Worm (Caenorhabditis elegans) whole organism, late embryonic: ENCODE data around the gene Y17G7B.12.
A peak's percentile ranks its signal among the peaks of the same experiment; 100 is the strongest.

Experiments used
- C38D4.7 ChIP-seq: fragments of 200-800 bp; sonication (Bioruptor generic); optimal IDR thresholded peaks from 2 replicates; lab custom pipeline; 2018; ENCODE audit warnings: mild to moderate bottlenecking, missing genetic modification characterization, moderate library complexity, missing compliant biosample characterization
- K09A11.1 ChIP-seq: sonication (generic microtip); optimal IDR thresholded peaks from 2 replicates; lab custom pipeline; 2017; ENCODE audit warnings: antibody characterized with exemption, mild to moderate bottlenecking, missing genetic modification characterization, missing compliant biosample characterization; ENCODE audit not compliant: insufficient read depth
- T23F11.4 ChIP-seq: fragments of 200-800 bp; sonication (Bioruptor generic); optimal IDR thresholded peaks from 2 replicates; lab custom pipeline; 2018; ENCODE audit warnings: mild to moderate bottlenecking, missing genetic modification characterization, missing compliant biosample characterization
- ahr-1 ChIP-seq: sonication (generic microtip); optimal IDR thresholded peaks from 2 replicates; lab custom pipeline; 2016; ENCODE audit warnings: missing genetic modification characterization, missing compliant biosample characterization
- ceh-19 ChIP-seq: fragments of 200-800 bp; sonication (Bioruptor generic); optimal IDR thresholded peaks from 2 replicates; lab custom pipeline; 2018; ENCODE audit warnings: mild to moderate bottlenecking, missing genetic modification characterization, missing compliant biosample characterization
- ceh-30 ChIP-seq: fragments of 150-350 bp; optimal IDR thresholded peaks from 2 replicates; lab custom pipeline; 2014; ENCODE audit warnings: missing biosample characterization, missing genetic modification characterization
- ceh-34 ChIP-seq: sonication (generic microtip); optimal IDR thresholded peaks from 2 replicates; lab custom pipeline; 2016; ENCODE audit warnings: mild to moderate bottlenecking, missing genetic modification characterization, missing compliant biosample characterization
- ceh-9 ChIP-seq: sonication (generic microtip); optimal IDR thresholded peaks from 2 replicates; lab custom pipeline; 2016; ENCODE audit warnings: mild to moderate bottlenecking, missing genetic modification characterization, inconsistent platforms, missing compliant biosample characterization
- dmd-4 ChIP-seq: sonication (generic microtip); optimal IDR thresholded peaks from 2 replicates; lab custom pipeline; 2016; ENCODE audit warnings: borderline replicate concordance, missing genetic modification characterization, missing compliant biosample characterization
- dve-1 ChIP-seq: sonication (generic microtip); optimal IDR thresholded peaks from 2 replicates; lab custom pipeline; 2017; ENCODE audit warnings: antibody characterized with exemption, mild to moderate bottlenecking, missing genetic modification characterization, missing compliant biosample characterization
- elt-2 ChIP-seq: sonication (generic microtip); optimal IDR thresholded peaks from 2 replicates; lab custom pipeline; 2016; ENCODE audit warnings: missing genetic modification reagents, missing genetic modification characterization, missing compliant biosample characterization
- elt-4 ChIP-seq: sonication (generic microtip); optimal IDR thresholded peaks from 2 replicates; lab custom pipeline; 2016; ENCODE audit warnings: missing genetic modification characterization, missing compliant biosample characterization
- eyg-1 ChIP-seq: sonication (generic microtip); optimal IDR thresholded peaks from 2 replicates; lab custom pipeline; 2016; ENCODE audit warnings: missing genotype, missing genetic modification characterization, missing compliant biosample characterization
- fkh-6 ChIP-seq: sonication (generic microtip); optimal IDR thresholded peaks from 2 replicates; lab custom pipeline; 2016; ENCODE audit warnings: missing genetic modification characterization, missing compliant biosample characterization
- hlh-15 ChIP-seq: sonication (generic microtip); optimal IDR thresholded peaks from 2 replicates; lab custom pipeline; 2016; ENCODE audit warnings: missing genetic modification characterization, missing compliant biosample characterization
- hlh-30 ChIP-seq: sonication (generic microtip); optimal IDR thresholded peaks from 2 replicates; lab custom pipeline; 2017; ENCODE audit warnings: antibody characterized with exemption, missing genetic modification characterization, missing compliant biosample characterization; ENCODE audit not compliant: insufficient read depth
- hlh-6 ChIP-seq: sonication (generic microtip); optimal IDR thresholded peaks from 2 replicates; lab custom pipeline; 2016; ENCODE audit warnings: missing genotype, missing genetic modification characterization, missing compliant biosample characterization
- lin-11 ChIP-seq: fragments of 200-800 bp; sonication (Bioruptor generic); optimal IDR thresholded peaks from 2 replicates; lab custom pipeline; 2018; ENCODE audit warnings: mild to moderate bottlenecking, missing genetic modification characterization, missing compliant biosample characterization
- mec-3 ChIP-seq: sonication (generic microtip); optimal IDR thresholded peaks from 2 replicates; lab custom pipeline; 2016; ENCODE audit warnings: borderline replicate concordance, missing genetic modification characterization, missing compliant biosample characterization
- nhr-232 ChIP-seq: sonication (generic microtip); optimal IDR thresholded peaks from 2 replicates; lab custom pipeline; 2016; ENCODE audit warnings: missing genetic modification characterization, missing compliant biosample characterization
- npax-4 ChIP-seq: sonication (generic microtip); optimal IDR thresholded peaks from 2 replicates; lab custom pipeline; 2016; ENCODE audit warnings: missing genetic modification characterization, missing compliant biosample characterization
- pag-3 ChIP-seq: sonication (generic microtip); optimal IDR thresholded peaks from 2 replicates; lab custom pipeline; 2016; ENCODE audit warnings: missing compliant biosample characterization, missing genetic modification characterization, borderline replicate concordance
- pax-1 ChIP-seq: fragments of 150-350 bp; optimal IDR thresholded peaks from 2 replicates; lab custom pipeline; 2014; ENCODE audit warnings: missing biosample characterization, missing genetic modification characterization
- pha-4 ChIP-seq: fragments of 150-350 bp; optimal IDR thresholded peaks from 2 replicates; lab custom pipeline; 2018; ENCODE audit warnings: missing biosample characterization, missing genetic modification reagents, missing genetic modification characterization
- ref-2 ChIP-seq: sonication (generic microtip); optimal IDR thresholded peaks from 2 replicates; lab custom pipeline; 2016; ENCODE audit warnings: missing genetic modification characterization, missing compliant biosample characterization
- rnt-1 ChIP-seq: sonication (generic microtip); optimal IDR thresholded peaks from 2 replicates; lab custom pipeline; 2016; ENCODE audit warnings: missing genetic modification characterization, missing compliant biosample characterization
- sox-4 ChIP-seq: sonication (generic microtip); optimal IDR thresholded peaks from 2 replicates; lab custom pipeline; 2017; ENCODE audit warnings: mild to moderate bottlenecking, missing genetic modification characterization, inconsistent platforms, missing compliant biosample characterization
- tbx-2 ChIP-seq: sonication (generic microtip); optimal IDR thresholded peaks from 2 replicates; lab custom pipeline; 2016; ENCODE audit warnings: missing genetic modification characterization, missing compliant biosample characterization
- tbx-7 ChIP-seq: sonication (generic microtip); optimal IDR thresholded peaks from 2 replicates; lab custom pipeline; 2016; ENCODE audit warnings: missing genotype, missing genetic modification characterization, missing compliant biosample characterization
- ttx-3 ChIP-seq: sonication (generic microtip); optimal IDR thresholded peaks from 2 replicates; lab custom pipeline; 2016; ENCODE audit warnings: missing genetic modification reagents, missing genetic modification characterization, missing compliant biosample characterization
- unc-42 ChIP-seq: sonication (generic microtip); optimal IDR thresholded peaks from 2 replicates; lab custom pipeline; 2016; ENCODE audit warnings: missing genotype, missing genetic modification characterization, missing compliant biosample characterization
- unc-55 ChIP-seq: sonication (generic microtip); optimal IDR thresholded peaks from 2 replicates; lab custom pipeline; 2017; ENCODE audit warnings: missing biosample characterization, missing genetic modification reagents, missing genetic modification characterization
- zip-5 ChIP-seq: sonication (generic microtip); optimal IDR thresholded peaks from 2 replicates; lab custom pipeline; 2016; ENCODE audit warnings: missing genetic modification characterization, missing compliant biosample characterization

Gene Y17G7B.12

DNA sequence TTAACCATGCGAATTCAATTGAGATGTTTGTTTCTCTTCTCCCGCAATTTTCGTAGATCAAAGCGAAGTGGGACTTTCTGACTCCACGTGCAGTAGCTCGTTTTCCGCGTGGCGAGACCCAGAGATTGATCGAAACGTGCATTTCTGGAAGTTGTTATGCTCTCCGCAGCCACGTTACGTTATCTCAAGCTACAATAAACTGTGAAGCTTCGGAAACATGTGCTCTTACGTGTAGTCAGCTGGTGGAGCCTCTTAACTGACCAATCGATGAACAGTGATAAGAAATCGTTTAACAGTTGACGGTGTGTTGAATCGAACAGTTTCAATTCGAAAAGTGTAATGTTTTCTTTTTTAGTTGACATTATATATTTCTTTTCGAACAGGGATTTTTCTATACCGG, 28.5 kb downstream of the Y17G7B.12 start:
- TF ChIP-seq mec-3 (tag; lab: Kevin White, UChicago) (no peak), fkh-6 (tag; lab: Kevin White, UChicago) (no peak), unc-42 (no peak), eyg-1 (tag; lab: Kevin White, UChicago) (no peak), ceh-30 (no peak), dmd-4 (tag; lab: Kevin White, UChicago) (no peak), T23F11.4 (GFP tag; lab: Kevin White, UChicago) (no peak), hlh-30 (no peak), hlh-6 (tag; lab: Kevin White, UChicago) (no peak), unc-55 (no peak), pha-4 (tag; lab: Kevin White, UChicago) (no peak)

DNA sequence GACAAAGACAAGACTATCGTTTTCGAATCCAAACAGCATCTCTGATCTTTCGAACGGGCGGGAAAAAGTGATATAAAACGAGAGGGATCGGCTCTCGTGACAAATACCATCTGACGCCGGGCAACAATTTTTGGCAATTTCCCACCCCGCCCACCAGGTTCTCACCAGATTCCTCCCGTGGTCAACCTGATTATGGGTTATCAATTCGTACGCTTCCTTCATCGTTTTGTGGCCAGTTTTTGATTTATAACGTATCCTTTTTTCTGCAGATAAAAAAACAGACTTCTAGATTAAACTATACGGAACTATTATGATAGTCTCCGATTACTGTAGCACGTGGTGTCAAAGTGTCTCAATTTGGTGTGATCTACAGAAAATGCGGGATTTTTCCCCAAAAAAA, 29.3 kb downstream of the Y17G7B.12 start:
- TF ChIP-seq ceh-9 = no peak
- TF ChIP-seq ceh-34 (tag; lab: Kevin White, UChicago) = no peak
- TF ChIP-seq pha-4 (tag; lab: Kevin White, UChicago) = no peak
- TF ChIP-seq zip-5 (tag; lab: Kevin White, UChicago) = no peak

DNA sequence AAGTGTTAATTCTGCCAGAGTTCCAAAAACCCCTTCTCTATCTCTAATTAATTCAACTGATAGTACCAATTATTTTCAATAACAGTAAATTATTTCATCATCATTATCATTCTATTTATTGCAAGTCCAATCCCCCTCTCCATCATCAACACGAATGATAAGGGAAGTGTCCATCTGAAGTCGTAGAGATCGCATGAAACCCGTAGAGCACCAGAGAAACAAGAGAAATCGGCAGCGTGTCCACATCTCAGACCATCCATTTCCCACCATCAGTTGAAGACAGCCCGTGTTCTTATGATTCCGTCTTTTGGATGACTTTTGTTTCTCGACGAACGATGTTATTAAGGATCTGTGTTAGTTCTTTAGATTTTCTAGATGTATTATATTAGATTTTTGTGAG, 29.8 kb downstream of the Y17G7B.12 start:
- TF ChIP-seq lin-11 (no peak), nhr-232 (tag; lab: Kevin White, UChicago) (no peak), sox-4 (tag; lab: Kevin White, UChicago) (no peak), elt-2 (tag; lab: Kevin White, UChicago) (peak; percentile 9)
- TF ChIP-seq, all 69 proteins: peak for 1

DNA sequence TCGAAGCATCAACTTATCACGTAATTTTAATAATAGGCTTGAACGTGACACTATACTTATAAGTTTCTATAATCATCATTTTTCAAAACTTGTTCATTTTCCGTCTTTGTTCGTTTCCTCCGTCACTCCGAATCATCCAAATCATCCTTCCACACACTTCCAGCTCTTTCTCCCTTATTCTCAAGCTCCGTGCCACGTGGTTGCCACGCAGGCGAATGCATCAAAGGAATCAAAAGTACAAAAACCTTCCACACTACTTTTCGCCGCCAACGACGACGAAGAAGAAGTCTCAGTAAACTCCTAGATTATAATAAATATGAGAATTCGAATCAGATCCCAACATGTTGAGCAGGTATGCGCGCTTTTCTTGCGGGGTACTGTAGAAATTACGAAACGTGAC, 30.5 kb downstream of the Y17G7B.12 start:
- TF ChIP-seq dve-1 (tag; lab: Kevin White, UChicago) (no peak), npax-4 (tag; lab: Kevin White, UChicago) (no peak)

DNA sequence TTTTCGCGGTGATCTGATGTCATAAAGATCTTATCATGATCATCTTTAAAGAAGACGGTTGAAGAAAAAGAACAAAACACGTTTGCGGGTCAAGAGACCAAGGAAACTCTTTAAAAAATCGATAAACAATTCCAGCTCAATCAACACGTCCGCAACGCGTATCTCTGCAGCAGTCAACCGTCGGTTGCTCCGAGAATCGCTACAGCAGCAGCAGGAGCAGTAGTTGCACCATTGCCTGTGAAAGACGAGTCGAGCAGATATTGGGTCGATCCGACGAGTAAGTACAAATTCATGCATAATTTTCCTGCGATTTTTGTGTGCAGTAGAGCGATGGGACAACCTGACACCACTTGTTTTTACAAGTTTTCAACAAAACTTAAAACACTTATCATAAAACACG, 30.9 kb downstream of the Y17G7B.12 start:
- TF ChIP-seq K09A11.1 (no peak), rnt-1 (no peak), ceh-34 (tag; lab: Kevin White, UChicago) (no peak), ref-2 (no peak), tbx-7 (tag; lab: Kevin White, UChicago) (no peak), tbx-2 (tag; lab: Kevin White, UChicago) (no peak), hlh-30 (no peak), hlh-15 (no peak), ttx-3 (tag; lab: Kevin White, UChicago) (no peak)

DNA sequence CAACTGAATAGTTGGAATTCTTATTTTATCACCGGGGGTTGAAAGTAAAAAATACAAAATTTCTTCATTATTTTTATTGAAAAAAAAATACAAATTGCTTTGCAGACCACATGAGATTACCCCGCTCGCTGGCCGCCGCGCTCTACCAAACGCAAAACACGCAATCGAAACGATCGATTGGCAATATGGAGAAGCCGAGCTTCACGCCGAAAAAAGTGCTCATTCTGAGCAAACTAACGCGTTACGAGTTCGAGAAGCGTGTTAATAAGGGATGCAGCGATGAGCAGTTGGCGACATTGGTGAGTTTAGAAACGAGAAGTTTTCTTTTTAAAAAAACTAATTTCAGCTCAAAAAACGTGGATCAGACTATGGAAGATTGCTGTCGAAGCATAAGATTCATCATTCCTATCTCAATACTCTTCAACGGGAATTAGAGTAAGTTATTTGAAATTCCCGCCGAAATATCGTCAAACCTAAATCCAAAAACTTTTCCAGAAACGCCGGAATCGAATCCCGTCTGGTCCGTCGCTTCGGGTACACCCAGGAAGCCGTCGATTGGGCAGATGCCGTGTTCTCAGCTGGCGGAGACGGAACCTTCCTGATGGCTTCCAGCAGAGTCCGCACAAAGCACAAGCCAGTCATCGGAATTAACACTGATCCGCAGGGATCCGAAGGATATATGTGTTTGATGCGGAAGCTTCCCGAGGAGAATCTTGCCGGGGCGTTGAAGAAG, 31.9 kb downstream of the Y17G7B.12 start:
- TF ChIP-seq ahr-1 (tag; lab: Kevin White, UChicago) = no peak
- TF ChIP-seq pag-3 (tag; lab: Kevin White, UChicago) = no peak
- TF ChIP-seq pax-1 = no peak
- TF ChIP-seq elt-4 (tag; lab: Kevin White, UChicago) = no peak
- no peak for TF ChIP-seq C38D4.7
- TF ChIP-seq ceh-19 (GFP tag; lab: Kevin White, UChicago) = no peak
